Fruit fly (Drosophila melanogaster) whole organism, embryonic: ENCODE results near the gene Trl.

Source experiments
- Awh ChIP-seq: fragments of 200-800 bp; sonication (Bioruptor generic); IDR thresholded peaks from 2 replicates; pipeline ENCODE4, ENCODE4 v1.3.6; 2022; ENCODE audit warnings: missing biosample characterization, missing genetic modification characterization
- Bdp1 ChIP-seq: fragments of 200-800 bp; sonication (Bioruptor generic); optimal IDR thresholded peaks from 3 replicates; lab custom pipeline; 2016; ENCODE audit warnings: missing biosample characterization, missing genetic modification characterization
- CG10543 ChIP-seq: fragments of 200-800 bp; sonication (Bioruptor generic); optimal IDR thresholded peaks from 3 replicates; lab custom pipeline; 2017; ENCODE audit warnings: missing biosample characterization, mild to moderate bottlenecking, missing genetic modification characterization, moderate library complexity
- CG11093 ChIP-seq: fragments of 200-800 bp; sonication (Bioruptor generic); IDR thresholded peaks from 3 replicates; pipeline ENCODE4 v1.3.6; 2022; ENCODE audit warnings: missing biosample characterization, missing genetic modification characterization
- CG11723 ChIP-seq: fragments of 200-800 bp; sonication (Bioruptor generic); optimal IDR thresholded peaks from 2 replicates; lab custom pipeline; 2017; ENCODE audit warnings: missing biosample characterization, mild to moderate bottlenecking, missing genetic modification characterization
- CG12071 ChIP-seq: fragments of 200-800 bp; sonication (Bioruptor generic); optimal IDR thresholded peaks from 3 replicates; lab custom pipeline; 2018; ENCODE audit warnings: missing biosample characterization, mild to moderate bottlenecking, missing genetic modification characterization
- CG12219 ChIP-seq: fragments of 200-800 bp; sonication (Bioruptor generic); optimal IDR thresholded peaks from 3 replicates; lab custom pipeline; 2018; ENCODE audit warnings: missing biosample characterization, mild to moderate bottlenecking, missing genetic modification characterization
- CG13296 ChIP-seq: fragments of 200-800 bp; sonication (Bioruptor generic); optimal IDR thresholded peaks from 3 replicates; lab custom pipeline; 2018; ENCODE audit warnings: missing biosample characterization, mild to moderate bottlenecking, missing genetic modification characterization
- CG13624 ChIP-seq: fragments of 200-800 bp; sonication (Bioruptor generic); optimal IDR thresholded peaks from 2 replicates; lab custom pipeline; 2016; ENCODE audit warnings: missing biosample characterization, missing genetic modification characterization
- CG16815 ChIP-seq: fragments of 200-800 bp; sonication (Bioruptor generic); optimal IDR thresholded peaks from 3 replicates; lab custom pipeline; 2017; ENCODE audit warnings: missing biosample characterization, mild to moderate bottlenecking, missing genetic modification characterization
- CG17359 ChIP-seq: fragments of 200-800 bp; sonication (Bioruptor generic); optimal IDR thresholded peaks from 3 replicates; lab custom pipeline; 2018; ENCODE audit warnings: missing biosample characterization, mild to moderate bottlenecking, missing genetic modification characterization, moderate library complexity
- CG31388 ChIP-seq: fragments of 200-800 bp; sonication (Bioruptor generic); optimal IDR thresholded peaks from 2 replicates; lab custom pipeline; 2016; ENCODE audit warnings: missing biosample characterization, missing genetic modification characterization
- CG32532 ChIP-seq: fragments of 200-800 bp; sonication (Bioruptor generic); IDR thresholded peaks from 2 replicates; pipeline ENCODE4 v1.3.6; 2022; ENCODE audit warnings: missing biosample characterization, missing genetic modification characterization
- CG3407 ChIP-seq: fragments of 200-800 bp; sonication (Bioruptor generic); optimal IDR thresholded peaks from 2 replicates; lab custom pipeline; 2018; ENCODE audit warnings: missing biosample characterization, mild to moderate bottlenecking, missing genetic modification characterization
- CG34224 ChIP-seq: fragments of 200-800 bp; sonication (Bioruptor generic); IDR thresholded peaks from 3 replicates; pipeline ENCODE4 v1.3.6; 2022; ENCODE audit warnings: missing biosample characterization, missing genetic modification characterization; ENCODE audit not compliant: partially characterized antibody
- CG4617 ChIP-seq: fragments of 200-800 bp; sonication (Bioruptor generic); optimal IDR thresholded peaks from 3 replicates; lab custom pipeline; 2016; ENCODE audit warnings: missing biosample characterization, missing genetic modification characterization, borderline replicate concordance
- CG4707 ChIP-seq: fragments of 200-800 bp; sonication (Bioruptor generic); optimal IDR thresholded peaks from 2 replicates; lab custom pipeline; 2018; ENCODE audit warnings: missing biosample characterization, mild to moderate bottlenecking, missing genetic modification characterization, moderate library complexity
- CG4820 ChIP-seq: fragments of 200-800 bp; sonication (Bioruptor generic); optimal IDR thresholded peaks from 3 replicates; lab custom pipeline; 2016; ENCODE audit warnings: missing biosample characterization, missing genetic modification characterization
- CG7839 ChIP-seq: fragments of 200-800 bp; sonication (Bioruptor generic); optimal IDR thresholded peaks from 3 replicates; lab custom pipeline; 2018; ENCODE audit warnings: missing biosample characterization, mild to moderate bottlenecking, missing genetic modification characterization, moderate library complexity
- CG8281 ChIP-seq: fragments of 200-800 bp; sonication (Bioruptor generic); optimal IDR thresholded peaks from 2 replicates; lab custom pipeline; 2018; ENCODE audit warnings: missing biosample characterization, mild to moderate bottlenecking, missing genetic modification characterization, moderate library complexity
- D ChIP-seq, 2 experiments: fragments of 200-800 bp in 1 of 2; fragments of >200 bp in 1 of 2; sonication (Bioruptor generic) in 1 of 2; optimal IDR thresholded peaks; 2 replicates in 1 of 2; 3 replicates in 1 of 2; lab custom pipeline; 2017; ENCODE audit warnings: mild to moderate bottlenecking in 1 of 2, missing biosample characterization in 1 of 2, missing genetic modification characterization in 1 of 2, missing genetic modification reagents in 1 of 2
- D19B ChIP-seq: fragments of 200-800 bp; sonication (Bioruptor generic); optimal IDR thresholded peaks from 2 replicates; lab custom pipeline; 2017; ENCODE audit warnings: missing biosample characterization, mild to moderate bottlenecking, missing genetic modification characterization
- Deaf1 ChIP-seq: fragments of 200-800 bp; optimal IDR thresholded peaks from 3 replicates; lab custom pipeline; 2019; ENCODE audit warnings: missing biosample characterization, mild to moderate bottlenecking, missing genetic modification characterization, moderate library complexity
- HLH3B ChIP-seq: fragments of 200-800 bp; sonication (Bioruptor generic); IDR thresholded peaks from 2 replicates; pipeline ENCODE4 v1.3.6; 2022; ENCODE audit warnings: missing biosample characterization, missing genetic modification characterization
- Oaz ChIP-seq: fragments of 200-800 bp; sonication (Bioruptor generic); IDR thresholded peaks from 2 replicates; pipeline ENCODE4 v1.3.6; 2022; ENCODE audit warnings: missing biosample characterization, missing genetic modification characterization
- TFAM ChIP-seq: fragments of 200-800 bp; sonication (Bioruptor generic); optimal IDR thresholded peaks from 2 replicates; lab custom pipeline; 2017; ENCODE audit warnings: missing biosample characterization, missing genetic modification characterization, inconsistent platforms
- Xbp1 ChIP-seq: fragments of 200-800 bp; sonication (Bioruptor generic); optimal IDR thresholded peaks from 3 replicates; lab custom pipeline; 2016; ENCODE audit warnings: missing biosample characterization, mild to moderate bottlenecking, missing genetic modification characterization
- ash1 ChIP-seq: fragments of 200-800 bp; sonication (Bioruptor generic); optimal IDR thresholded peaks from 2 replicates; lab custom pipeline; 2018; ENCODE audit warnings: missing biosample characterization, mild to moderate bottlenecking, missing genetic modification characterization
- btn ChIP-seq: fragments of 200-800 bp; sonication (Bioruptor generic); optimal IDR thresholded peaks from 2 replicates; lab custom pipeline; 2016; ENCODE audit warnings: missing biosample characterization, missing genetic modification characterization
- chinmo ChIP-seq: fragments of 200-800 bp; sonication (Bioruptor generic); IDR thresholded peaks from 4 replicates; pipeline ENCODE4 v1.3.6; 2022; ENCODE audit warnings: missing biosample characterization, missing genetic modification characterization; ENCODE audit not compliant: partially characterized antibody
- danr ChIP-seq: fragments of 200-800 bp; sonication (Bioruptor generic); IDR thresholded peaks from 2 replicates; pipeline ENCODE4 v1.3.6; 2022; ENCODE audit warnings: missing biosample characterization, missing genetic modification characterization
- dm ChIP-seq: fragments of 200-800 bp; sonication (Bioruptor generic); optimal IDR thresholded peaks from 3 replicates; lab custom pipeline; 2016; ENCODE audit warnings: missing biosample characterization, missing genetic modification characterization
- dmrt99B ChIP-seq: fragments of 200-800 bp; sonication (Bioruptor generic); optimal IDR thresholded peaks from 2 replicates; lab custom pipeline; 2018; ENCODE audit warnings: missing biosample characterization, mild to moderate bottlenecking, missing genetic modification characterization, moderate library complexity
- en ChIP-seq: fragments of 200-800 bp; sonication (Bioruptor generic); optimal IDR thresholded peaks from 2 replicates; lab custom pipeline; 2016; ENCODE audit warnings: missing biosample characterization, missing genetic modification characterization
- eve ChIP-seq, 2 experiments: fragments of >200 bp; optimal IDR thresholded peaks; 2 replicates each; lab custom pipeline; 2017; ENCODE audit warnings: missing biosample characterization in 2 of 2, missing genetic modification characterization in 2 of 2
- exex ChIP-seq: fragments of 200-800 bp; sonication (Bioruptor generic); optimal IDR thresholded peaks from 4 replicates; lab custom pipeline; 2018; ENCODE audit warnings: missing biosample characterization, mild to moderate bottlenecking, missing genetic modification characterization, moderate library complexity
- gem ChIP-seq: fragments of 200-800 bp; sonication (Bioruptor generic); optimal IDR thresholded peaks from 2 replicates; lab custom pipeline; 2019; ENCODE audit warnings: missing biosample characterization, mild to moderate bottlenecking, missing genetic modification characterization, moderate library complexity
- h ChIP-seq: fragments of >200 bp; optimal IDR thresholded peaks from 2 replicates; lab custom pipeline; 2017
- hkb ChIP-seq, 2 experiments: fragments of 200-800 bp in 1 of 2; fragments of >200 bp in 1 of 2; sonication (Bioruptor generic) in 1 of 2; IDR thresholded peaks in 1 of 2; optimal IDR thresholded peaks in 1 of 2; 2 replicates each; pipeline versions ENCODE4 v1.3.6 to Lab custom; 2017 to 2022; ENCODE audit warnings: missing biosample characterization in 1 of 2, missing genetic modification characterization in 1 of 2
- jumu ChIP-seq: fragments of 200-800 bp; sonication (Bioruptor generic); optimal IDR thresholded peaks from 3 replicates; lab custom pipeline; 2016; ENCODE audit warnings: missing biosample characterization, missing genetic modification characterization
- klu ChIP-seq: fragments of 200-800 bp; sonication (Bioruptor generic); IDR thresholded peaks from 2 replicates; pipeline ENCODE4 v1.3.6; 2022; ENCODE audit warnings: missing biosample characterization, missing genetic modification characterization
- knrl ChIP-seq: fragments of 200-800 bp; sonication (Bioruptor generic); IDR thresholded peaks from 3 replicates; pipeline ENCODE4 v1.3.6; 2022; ENCODE audit warnings: missing biosample characterization, missing genetic modification characterization; ENCODE audit not compliant: partially characterized antibody
- rib ChIP-seq: fragments of 200-800 bp; sonication (Bioruptor generic); IDR thresholded peaks from 2 replicates; pipeline ENCODE4 v1.3.6; 2022; ENCODE audit warnings: missing biosample characterization, missing genetic modification characterization
- row ChIP-seq: fragments of 200-800 bp; sonication (Bioruptor generic); IDR thresholded peaks from 3 replicates; pipeline ENCODE4 v1.3.6; 2022; ENCODE audit warnings: missing biosample characterization, missing genetic modification characterization
- schlank ChIP-seq: fragments of 200-800 bp; sonication (Bioruptor generic); optimal IDR thresholded peaks from 2 replicates; lab custom pipeline; 2018; ENCODE audit warnings: missing biosample characterization, mild to moderate bottlenecking, missing genetic modification characterization
- sob ChIP-seq: fragments of 200-800 bp; sonication (Bioruptor generic); IDR thresholded peaks from 2 replicates; pipeline ENCODE4 v1.3.6; 2022; ENCODE audit warnings: missing biosample characterization, missing genetic modification characterization
- sqz ChIP-seq: fragments of 200-800 bp; sonication (Bioruptor generic); optimal IDR thresholded peaks from 3 replicates; lab custom pipeline; 2018; ENCODE audit warnings: missing biosample characterization, mild to moderate bottlenecking, missing genetic modification characterization
- tin ChIP-seq: fragments of 200-800 bp; sonication (Bioruptor generic); optimal IDR thresholded peaks from 3 replicates; lab custom pipeline; 2016; ENCODE audit warnings: missing biosample characterization, missing genetic modification characterization
- tll ChIP-seq, 2 experiments: fragments of 200-800 bp in 1 of 2; fragments of >200 bp in 1 of 2; sonication (Bioruptor generic) in 1 of 2; optimal IDR thresholded peaks; 2 replicates each; lab custom pipeline; 2017 to 2019; ENCODE audit warnings: missing biosample characterization in 2 of 2, missing genetic modification characterization in 2 of 2, mild to moderate bottlenecking in 1 of 2, moderate library complexity in 1 of 2
- vvl ChIP-seq: fragments of 200-800 bp; sonication (Bioruptor generic); IDR thresholded peaks from 2 replicates; pipeline ENCODE4 v1.3.6; 2022; ENCODE audit warnings: missing biosample characterization, missing genetic modification characterization

Gene Trl

dm6 chr3L:14708053-14708452, 52.8 kb downstream of the Trl start (continued):
- TF ChIP-seq row (no peak), CG4820 (GFP tag; lab: Kevin White, UChicago) (no peak), CG3407 (GFP tag; lab: Kevin White, UChicago) (peak; percentile 10), tin (GFP tag; lab: Kevin White, UChicago) (no peak), CG12219 (GFP tag; lab: Kevin White, UChicago) (no peak), CG31388 (GFP tag; lab: Kevin White, UChicago) (no peak), TFAM (GFP tag; lab: Kevin White, UChicago) (no peak), eve (GFP tag; optimal IDR thresholded peaks at IDR 0.05; lab: Kevin White, UChicago) (no peak), dmrt99B (tag; lab: Kevin White, UChicago) (peak; percentile 44), rib (GFP tag; lab: Robert Waterston, UW) (no peak), exex (peak; percentile 23), tll (GFP tag; optimal IDR thresholded peaks at IDR 0.05; lab: Kevin White, UChicago) (no peak), sob (GFP tag; lab: Robert Waterston, UW) (no peak; the same call in 1 of the 2 replicates), CG13296 (GFP tag; lab: Kevin White, UChicago) (peak; percentile 59), HLH3B (GFP tag; lab: Robert Waterston, UW) (peak; percentile 36; the same call in 1 of the 2 replicates), sqz (GFP tag; lab: Kevin White, UChicago) (no peak), CG13624 (GFP tag; lab: Kevin White, UChicago) (peak; percentile 51), h (no peak), klu (no peak), CG16815 (no peak), CG8281 (tag; lab: Kevin White, UChicago) (peak; percentile 37), hkb (optimal IDR thresholded peaks at IDR 0.05; lab: Kevin White, UChicago) (no peak), hkb (GFP tag; IDR thresholded peaks at IDR 0.05; lab: Robert Waterston, UW) (peak; percentile 68), CG17359 (tag; lab: Kevin White, UChicago) (peak; percentile 64), ash1 (GFP tag; lab: Kevin White, UChicago) (no peak), vvl (no peak), CG4707 (GFP tag; lab: Kevin White, UChicago) (no peak), Awh (peak; percentile 66), CG7839 (tag; lab: Kevin White, UChicago) (peak; percentile 8), en (GFP tag; lab: Kevin White, UChicago) (no peak), chinmo (GFP tag; lab: Robert Waterston, UW) (no peak), Bdp1 (GFP tag; lab: Kevin White, UChicago) (no peak), btn (no peak), Deaf1 (tag; lab: Kevin White, UChicago) (no peak), CG11093 (GFP tag; lab: Robert Waterston, UW) (no peak), Xbp1 (GFP tag; lab: Kevin White, UChicago) (no peak), CG32532 (GFP tag; lab: Robert Waterston, UW) (no peak; the same call in 1 of the 2 replicates), CG12071 (peak; percentile 76), knrl (no peak), CG34224 (GFP tag; lab: Robert Waterston, UW) (no peak), dm (GFP tag; lab: Kevin White, UChicago) (no peak), CG10543 (GFP tag; lab: Kevin White, UChicago) (peak; percentile 24), CG4617 (GFP tag; lab: Kevin White, UChicago) (no peak), Oaz (GFP tag; lab: Robert Waterston, UW) (no peak), D19B (no peak), danr (GFP tag; lab: Robert Waterston, UW) (no peak), D (optimal IDR thresholded peaks at IDR 0.05; lab: Kevin White, UChicago) (no peak), D (GFP tag; optimal IDR thresholded peaks at IDR 0.05; lab: Kevin White, UChicago) (no peak), jumu (GFP tag; lab: Kevin White, UChicago) (no peak), CG11723 (GFP tag; lab: Kevin White, UChicago) (no peak), gem (tag; lab: Kevin White, UChicago) (peak; percentile 54), schlank (tag; lab: Kevin White, UChicago) (peak; percentile 69)
